Worm (Caenorhabditis elegans) whole organism, L3 larva: ENCODE measurements around the gene ttbk-4.

Experiments
- nhr-76 ChIP-seq: fragments of 150-350 bp; sonication (generic microtip); optimal IDR thresholded peaks from 5 replicates; lab custom pipeline; 2014; ENCODE audit warnings: missing biosample characterization, missing genetic modification characterization
- pqm-1 ChIP-seq: fragments of 150-350 bp; optimal IDR thresholded peaks from 2 replicates; lab custom pipeline; 2017; ENCODE audit warnings: missing biosample characterization, missing genetic modification characterization, inconsistent platforms

- no peak for TF ChIP-seq nhr-76 (tag; lab: Kevin White, UChicago)
- TF ChIP-seq pqm-1 (tag; lab: Kevin White, UChicago), result no peak
These were observed 21.9 kb upstream of the ttbk-4 start, which contains the start of gene dis-3 for ce11 chrIV:10096881-10097280.
